Worm (Caenorhabditis elegans) whole organism, L4 larva: ENCODE data around the gene Y66D12A.13.
A peak's percentile ranks its signal among the peaks of the same experiment; 100 is the strongest.

ENCODE experiments used
- F10B5.3 ChIP-seq: sonication (generic microtip); optimal IDR thresholded peaks from 2 replicates; lab custom pipeline; 2016; ENCODE audit warnings: mild to moderate bottlenecking, missing genetic modification characterization, missing compliant biosample characterization
- F49E8.2 ChIP-seq: sonication (generic microtip); optimal IDR thresholded peaks from 2 replicates; lab custom pipeline; 2016; ENCODE audit warnings: missing compliant biosample characterization, mild to moderate bottlenecking, missing genetic modification characterization, borderline replicate concordance
- Y48G9A.11 ChIP-seq: fragments of 200-800 bp; sonication (Bioruptor generic); IDR thresholded peaks from 2 replicates; pipeline ENCODE4 v1.3.6; 2022; ENCODE audit warnings: missing genetic modification reagents, missing genetic modification characterization, missing compliant biosample characterization
- Y75B8A.6 ChIP-seq: fragments of 200-800 bp; sonication (Bioruptor generic); IDR thresholded peaks from 2 replicates; pipeline ENCODE4 v1.3.6; 2022; ENCODE audit warnings: missing genetic modification reagents, missing genetic modification characterization, missing compliant biosample characterization
- aly-2 ChIP-seq: sonication (generic microtip); optimal IDR thresholded peaks from 2 replicates; lab custom pipeline; 2018; ENCODE audit warnings: missing biosample characterization, missing genetic modification characterization
- ceh-20 ChIP-seq: fragments of 200-800 bp; sonication (Bioruptor generic); IDR thresholded peaks from 2 replicates; pipeline ENCODE4 v1.3.6; 2022; ENCODE audit warnings: missing genetic modification reagents, missing genetic modification characterization, missing compliant biosample characterization
- ctbp-1 ChIP-seq: fragments of 200-800 bp; sonication (Bioruptor generic); IDR thresholded peaks from 2 replicates; pipeline ENCODE4 v1.3.6; 2022; ENCODE audit warnings: missing genetic modification reagents, missing genetic modification characterization, missing compliant biosample characterization
- daf-12 ChIP-seq: fragments of 150-350 bp; optimal IDR thresholded peaks from 2 replicates; lab custom pipeline; 2014; ENCODE audit warnings: missing biosample characterization, missing genetic modification reagents, missing genetic modification characterization
- daf-19 ChIP-seq: fragments of 200-800 bp; sonication (Bioruptor generic); conservative IDR thresholded peaks from 2 replicates; pipeline ENCODE4 v1.3.6; 2022; ENCODE audit warnings: missing genetic modification characterization, missing compliant biosample characterization
- dpl-1 ChIP-seq: fragments of 150-350 bp; optimal IDR thresholded peaks from 2 replicates; lab custom pipeline; 2014; ENCODE audit warnings: missing biosample characterization, missing genetic modification reagents, missing genetic modification characterization
- egl-43 ChIP-seq: fragments of 200-800 bp; sonication (Bioruptor generic); IDR thresholded peaks from 2 replicates; pipeline ENCODE4 v1.3.6; 2022; ENCODE audit warnings: missing genetic modification reagents, missing genetic modification characterization, missing compliant biosample characterization
- hif-1 ChIP-seq, 2 experiments: sonication (generic microtip); optimal IDR thresholded peaks; 2 replicates each; lab custom pipeline; 2016 to 2017; ENCODE audit warnings: missing compliant biosample characterization in 2 of 2, missing genetic modification characterization in 2 of 2, missing genetic modification reagents in 2 of 2, missing genotype in 2 of 2, mild to moderate bottlenecking in 1 of 2
- lim-7 ChIP-seq: fragments of 200-800 bp; sonication (Bioruptor generic); IDR thresholded peaks from 2 replicates; pipeline ENCODE4 v1.3.6; 2022; ENCODE audit warnings: missing genetic modification characterization, missing compliant biosample characterization
- lin-1 ChIP-seq: fragments of 200-800 bp; sonication (Bioruptor generic); IDR thresholded peaks from 2 replicates; pipeline ENCODE4 v1.3.6; 2022; ENCODE audit warnings: missing genetic modification reagents, missing genetic modification characterization, missing compliant biosample characterization
- lin-13 ChIP-seq: fragments of 150-350 bp; optimal IDR thresholded peaks from 2 replicates; lab custom pipeline; 2014; ENCODE audit warnings: missing biosample characterization, missing genetic modification reagents, missing genetic modification characterization
- lin-38 ChIP-seq: fragments of 200-800 bp; sonication (Bioruptor generic); IDR thresholded peaks from 2 replicates; pipeline ENCODE4 v1.3.6; 2022; ENCODE audit warnings: missing genetic modification reagents, missing genetic modification characterization, missing compliant biosample characterization
- lin-39 ChIP-seq: fragments of 150-350 bp; optimal IDR thresholded peaks from 2 replicates; lab custom pipeline; 2014; ENCODE audit warnings: missing biosample characterization, missing genetic modification reagents, missing genetic modification characterization
- lsy-2 ChIP-seq, 2 experiments: fragments of 150-350 bp in 1 of 2; sonication (generic microtip) in 1 of 2; optimal IDR thresholded peaks; 2 replicates each; lab custom pipeline; 2014 to 2017; ENCODE audit warnings: missing biosample characterization in 2 of 2, missing genetic modification characterization in 2 of 2
- mdt-29 ChIP-seq: fragments of 200-800 bp; sonication (Bioruptor generic); IDR thresholded peaks from 2 replicates; pipeline ENCODE4 v1.3.6; 2022; ENCODE audit warnings: missing genetic modification reagents, missing genetic modification characterization, missing compliant biosample characterization
- mes-2 ChIP-seq: sonication (generic microtip); optimal IDR thresholded peaks from 2 replicates; lab custom pipeline; 2016; ENCODE audit warnings: missing genotype, mild to moderate bottlenecking, missing genetic modification characterization, missing compliant biosample characterization; ENCODE audit not compliant: poor library complexity, severe bottlenecking
- nhr-42 ChIP-seq: fragments of 200-800 bp; sonication (Bioruptor generic); IDR thresholded peaks from 2 replicates; pipeline ENCODE4 v1.3.6; 2022; ENCODE audit warnings: missing genetic modification characterization, missing compliant biosample characterization
- nhr-77 ChIP-seq: fragments of 150-350 bp; optimal IDR thresholded peaks from 2 replicates; lab custom pipeline; 2014; ENCODE audit warnings: missing biosample characterization, missing genetic modification characterization
- php-3 ChIP-seq: fragments of 200-800 bp; sonication (Bioruptor generic); IDR thresholded peaks from 2 replicates; pipeline ENCODE4 v1.3.6; 2022; ENCODE audit warnings: missing genetic modification reagents, missing genetic modification characterization, missing compliant biosample characterization
- pqm-1 ChIP-seq: sonication (generic microtip); optimal IDR thresholded peaks from 2 replicates; lab custom pipeline; 2017; ENCODE audit warnings: missing biosample characterization, missing genetic modification characterization
- set-16 ChIP-seq: fragments of 200-800 bp; sonication (Bioruptor generic); IDR thresholded peaks from 2 replicates; pipeline ENCODE4 v1.3.6; 2022; ENCODE audit warnings: missing genetic modification reagents, missing genetic modification characterization, missing compliant biosample characterization
- skn-1 ChIP-seq: fragments of 150-350 bp; optimal IDR thresholded peaks from 2 replicates; lab custom pipeline; 2014; ENCODE audit warnings: missing biosample characterization, missing genetic modification characterization
- snpc-4 ChIP-seq: fragments of 150-350 bp; optimal IDR thresholded peaks from 2 replicates; lab custom pipeline; 2014; ENCODE audit warnings: missing biosample characterization, missing genetic modification characterization
- unc-130 ChIP-seq: sonication (generic microtip); optimal IDR thresholded peaks from 2 replicates; lab custom pipeline; 2016; ENCODE audit warnings: missing genetic modification reagents, missing genetic modification characterization, missing compliant biosample characterization
- unc-39 ChIP-seq: sonication (generic microtip); optimal IDR thresholded peaks from 2 replicates; lab custom pipeline; 2017; ENCODE audit warnings: missing biosample characterization, missing genetic modification characterization
- zag-1 ChIP-seq: fragments of 150-350 bp; optimal IDR thresholded peaks from 2 replicates; lab custom pipeline; 2014; ENCODE audit warnings: missing biosample characterization, missing genetic modification characterization
- zip-2 ChIP-seq: fragments of 150-350 bp; optimal IDR thresholded peaks from 2 replicates; lab custom pipeline; 2014; ENCODE audit warnings: missing biosample characterization, missing genetic modification characterization
- ztf-11 ChIP-seq: fragments of 150-350 bp; optimal IDR thresholded peaks from 2 replicates; lab custom pipeline; 2014; ENCODE audit warnings: missing biosample characterization, missing genetic modification characterization

Gene Y66D12A.13

ce11 chrIII:11510120-11510519 is 38.0 kb upstream of the Y66D12A.13 start:
- TF ChIP-seq snpc-4 (no peak), lim-7 (no peak), zag-1 (tag; lab: Kevin White, UChicago) (no peak), skn-1 (tag; lab: Kevin White, UChicago) (no peak), nhr-42 (GFP tag; lab: Robert Waterston, UW) (no peak), F49E8.2 (tag; lab: Kevin White, UChicago) (no peak), unc-39 (tag; lab: Kevin White, UChicago) (no peak), F10B5.3 (tag; lab: Kevin White, UChicago) (no peak), Y75B8A.6 (GFP tag; lab: Robert Waterston, UW) (no peak), pqm-1 (no peak), dpl-1 (GFP tag; lab: Kevin White, UChicago) (no peak), nhr-77 (tag; lab: Kevin White, UChicago) (no peak), ctbp-1 (GFP tag; lab: Robert Waterston, UW) (no peak), hif-1 (tag; optimal IDR thresholded peaks at IDR 0.05; lab: Kevin White, UChicago) (no peak), lin-1 (GFP tag; lab: Robert Waterston, UW) (no peak)

- TF ChIP-seq aly-2 (no peak), set-16 (GFP tag; lab: Robert Waterston, UW) (peak; percentile 91), egl-43 (GFP tag; lab: Robert Waterston, UW) (0 out of 2 replicates have a peak, but pooled peaks have one; percentile 18)
Measured at ce11 chrIII:11510826-11511225, 37.3 kb upstream of the Y66D12A.13 start.

ce11 chrIII:11523504-11524025 is 24.6 kb upstream of the Y66D12A.13 start, which contains the start of the genes Y66D12A.16 and such-1:
TSS of gene Y66D12A.16 (plus strand) at chrIII:11523554.
TSS of gene such-1 (minus strand) at chrIII:11523759.
- no peak for TF ChIP-seq ceh-20 (GFP tag; lab: Robert Waterston, UW)
- TF ChIP-seq daf-19 (GFP tag; lab: Robert Waterston, UW): no peak
- TF ChIP-seq mdt-29 (GFP tag; lab: Robert Waterston, UW): no peak
- no peak for TF ChIP-seq unc-130 (GFP tag; lab: Kevin White, UChicago)
- no peak for TF ChIP-seq ztf-11 (tag; lab: Kevin White, UChicago)

ce11 chrIII:11524073-11524472 is 24.1 kb upstream of the Y66D12A.13 start:
- peak; percentile 70 for TF ChIP-seq F49E8.2 (tag; lab: Kevin White, UChicago)
- TF ChIP-seq Y48G9A.11: peak; percentile 41; the same call in 1 of the 2 replicates
- TF ChIP-seq unc-130 (GFP tag; lab: Kevin White, UChicago): peak; percentile 23
- no peak for TF ChIP-seq lsy-2 (tag; optimal IDR thresholded peaks at IDR 0.05; lab: Kevin White, UChicago)
- no peak for TF ChIP-seq lin-13 (GFP tag; lab: Kevin White, UChicago)
- TF ChIP-seq zip-2 (tag; lab: Kevin White, UChicago): no peak
- TF ChIP-seq unc-39 (tag; lab: Kevin White, UChicago): no peak
- TF ChIP-seq lin-38 (GFP tag; lab: Robert Waterston, UW): peak; percentile 61

- TF ChIP-seq mes-2 (peak; percentile 41), dpl-1 (GFP tag; lab: Kevin White, UChicago) (peak; percentile 36), lsy-2 (tag; optimal IDR thresholded peaks at IDR 0.05; lab: Kevin White, UChicago) (peak in 1 of 2 experiments; percentile 22), F49E8.2 (tag; lab: Kevin White, UChicago) (no peak), lin-38 (GFP tag; lab: Robert Waterston, UW) (peak; percentile 35; the same call in 1 of the 2 replicates)
Measured at ce11 chrIII:11526396-11526795, 21.8 kb upstream of the Y66D12A.13 start, which contains the start of gene xpb-1. TSS of gene xpb-1 (plus strand) at chrIII:11526657.

- TF ChIP-seq php-3 (GFP tag; lab: Robert Waterston, UW) (0 out of 2 replicates have a peak, but pooled peaks have one; percentile 12), F49E8.2 (tag; lab: Kevin White, UChicago) (no peak), daf-12 (tag; lab: Kevin White, UChicago) (no peak), lin-39 (tag; lab: Kevin White, UChicago) (no peak)
Measured at ce11 chrIII:11534624-11535079, 13.5 kb upstream of the Y66D12A.13 start, which contains the start of gene nrps-1. TSS of gene nrps-1 (plus strand) at chrIII:11534674.
